Fruit fly (Drosophila melanogaster) whole organism, wandering third instar larva: ENCODE measurements around the gene Noc2.

ENCODE experiments used
- Abd-B ChIP-seq: fragments of >200 bp; optimal IDR thresholded peaks from 2 replicates; lab custom pipeline; 2017; ENCODE audit warnings: missing biosample characterization, missing genetic modification characterization
- CG32264 ChIP-seq: fragments of 200-800 bp; sonication (Bioruptor generic); optimal IDR thresholded peaks from 2 replicates; lab custom pipeline; 2016; ENCODE audit warnings: missing biosample characterization, missing genetic modification characterization
- CG9705 ChIP-seq: fragments of 200-800 bp; sonication (Bioruptor generic); optimal IDR thresholded peaks from 2 replicates; lab custom pipeline; 2018; ENCODE audit warnings: missing biosample characterization, mild to moderate bottlenecking, missing genetic modification characterization
- CrebA ChIP-seq: fragments of 200-800 bp; sonication (Bioruptor generic); optimal IDR thresholded peaks from 2 replicates; lab custom pipeline; 2016; ENCODE audit warnings: missing biosample characterization, mild to moderate bottlenecking, missing genetic modification characterization, borderline replicate concordance
- Dfd ChIP-seq: fragments of >200 bp; optimal IDR thresholded peaks from 2 replicates; lab custom pipeline; 2017; ENCODE audit warnings: missing biosample characterization, missing genetic modification characterization
- HLH106 ChIP-seq: fragments of 200-800 bp; optimal IDR thresholded peaks from 3 replicates; lab custom pipeline; 2019; ENCODE audit warnings: missing biosample characterization, mild to moderate bottlenecking, missing genetic modification characterization, moderate library complexity
- Hnf4 ChIP-seq: fragments of 200-800 bp; sonication (Bioruptor generic); optimal IDR thresholded peaks from 2 replicates; lab custom pipeline; 2016; ENCODE audit warnings: missing biosample characterization, mild to moderate bottlenecking, missing genetic modification characterization
- Hr78 ChIP-seq: fragments of >200 bp; optimal IDR thresholded peaks from 2 replicates; lab custom pipeline; 2017; ENCODE audit warnings: missing biosample characterization, missing genetic modification characterization
- Hr83 ChIP-seq: fragments of 200-300 bp; sonication (Bioruptor generic); optimal IDR thresholded peaks from 2 replicates; lab custom pipeline; 2016; ENCODE audit warnings: missing biosample characterization, mild to moderate bottlenecking, missing genetic modification characterization, moderate library complexity; ENCODE audit not compliant: poor library complexity, severe bottlenecking
- Jra ChIP-seq: sonication (Bioruptor generic); optimal IDR thresholded peaks from 2 replicates; lab custom pipeline; 2016; ENCODE audit warnings: missing biosample characterization, missing genetic modification characterization
- Myc ChIP-seq: fragments of >200 bp; optimal IDR thresholded peaks from 2 replicates; lab custom pipeline; 2017
- N ChIP-seq: fragments of >200 bp; optimal IDR thresholded peaks from 2 replicates; lab custom pipeline; 2018; ENCODE audit warnings: missing biosample characterization, missing external identifiers, missing genetic modification characterization
- OdsH ChIP-seq: fragments of 200-800 bp; sonication (Bioruptor generic); optimal IDR thresholded peaks from 2 replicates; lab custom pipeline; 2016; ENCODE audit warnings: missing biosample characterization, mild to moderate bottlenecking, missing genetic modification characterization
- Rel ChIP-seq, 2 experiments: fragments of 200-800 bp; sonication (Bioruptor generic) in 1 of 2; optimal IDR thresholded peaks; 2 replicates in 1 of 2; 3 replicates in 1 of 2; lab custom pipeline; 2016 to 2019; ENCODE audit warnings: mild to moderate bottlenecking in 2 of 2, missing biosample characterization in 2 of 2, missing genetic modification characterization in 2 of 2, moderate library complexity in 1 of 2
- Vsx2 ChIP-seq: fragments of 200-300, 225-300 bp; sonication (Bioruptor generic); optimal IDR thresholded peaks from 2 replicates; lab custom pipeline; 2018; ENCODE audit warnings: missing biosample characterization, missing genetic modification characterization; ENCODE audit not compliant: partially characterized antibody
- br ChIP-seq: fragments of 200-800 bp; sonication (Bioruptor generic); optimal IDR thresholded peaks from 2 replicates; lab custom pipeline; 2016; ENCODE audit warnings: missing biosample characterization, missing genetic modification characterization
- brk ChIP-seq: fragments of 200-800 bp; sonication (Bioruptor generic); optimal IDR thresholded peaks from 2 replicates; lab custom pipeline; 2016; ENCODE audit warnings: missing biosample characterization, mild to moderate bottlenecking, missing genetic modification characterization
- dl ChIP-seq, 2 experiments: fragments of 175-275, 200-275 bp in 1 of 2; fragments of 200-275 bp in 1 of 2; sonication (Bioruptor generic); optimal IDR thresholded peaks; lab custom pipeline; 2018; ENCODE audit warnings: mild to moderate bottlenecking in 2 of 2, missing biosample characterization in 2 of 2, missing genetic modification characterization in 2 of 2, moderate library complexity in 2 of 2; ENCODE audit not compliant: partially characterized antibody in 2 of 2, insufficient read depth in 1 of 2
- dmrt93B ChIP-seq: fragments of 200-800 bp; sonication (Bioruptor generic); optimal IDR thresholded peaks from 2 replicates; lab custom pipeline; 2018; ENCODE audit warnings: missing biosample characterization, mild to moderate bottlenecking, missing genetic modification characterization
- dsf ChIP-seq: sonication (Bioruptor generic); optimal IDR thresholded peaks from 2 replicates; lab custom pipeline; 2016; ENCODE audit warnings: missing biosample characterization, missing genetic modification characterization, borderline replicate concordance
- ey ChIP-seq: fragments of 200-800 bp; sonication (Bioruptor generic); optimal IDR thresholded peaks from 2 replicates; lab custom pipeline; 2016; ENCODE audit warnings: missing biosample characterization, missing genetic modification characterization
- fru ChIP-seq: fragments of 200-800 bp; sonication (Bioruptor generic); optimal IDR thresholded peaks from 3 replicates; lab custom pipeline; 2016; ENCODE audit warnings: missing biosample characterization, mild to moderate bottlenecking, missing genetic modification characterization
- h ChIP-seq: fragments of 200-800 bp; sonication (Bioruptor generic); optimal IDR thresholded peaks from 3 replicates; lab custom pipeline; 2016; ENCODE audit warnings: missing biosample characterization, mild to moderate bottlenecking, missing genetic modification characterization
- jim ChIP-seq: fragments of 175-275, 200-325 bp; sonication (Bioruptor generic); optimal IDR thresholded peaks from 2 replicates; lab custom pipeline; 2016; ENCODE audit warnings: missing biosample characterization, mild to moderate bottlenecking, missing genetic modification characterization
- psq ChIP-seq: fragments of 200-800 bp; sonication (Bioruptor generic); optimal IDR thresholded peaks from 3 replicates; lab custom pipeline; 2017; ENCODE audit warnings: missing biosample characterization, mild to moderate bottlenecking, missing genetic modification characterization, moderate library complexity
- rgr ChIP-seq: fragments of 200-800 bp; sonication (Bioruptor generic); optimal IDR thresholded peaks from 3 replicates; lab custom pipeline; 2016; ENCODE audit warnings: missing biosample characterization, mild to moderate bottlenecking, missing genetic modification characterization
- sage ChIP-seq: fragments of 200-800 bp; sonication (Bioruptor generic); optimal IDR thresholded peaks from 2 replicates; lab custom pipeline; 2016; ENCODE audit warnings: missing biosample characterization, mild to moderate bottlenecking, missing genetic modification characterization
- sv ChIP-seq: fragments of 200-800 bp; sonication (Bioruptor generic); optimal IDR thresholded peaks from 3 replicates; lab custom pipeline; 2016; ENCODE audit warnings: missing biosample characterization, missing genetic modification characterization
- tai ChIP-seq: sonication (Bioruptor generic); optimal IDR thresholded peaks from 2 replicates; lab custom pipeline; 2016; ENCODE audit warnings: missing biosample characterization, missing genetic modification characterization
- usp ChIP-seq: fragments of >200 bp; optimal IDR thresholded peaks from 2 replicates; lab custom pipeline; 2017; ENCODE audit warnings: missing biosample characterization, missing genetic modification characterization

Noc2 gene

dm6 chr2L:21169863-21170262 lies 6.4 kb downstream of the Noc2 start:
- no peak for TF ChIP-seq tai (GFP tag; lab: Kevin White, UChicago)
- TF ChIP-seq h (GFP tag; lab: Kevin White, UChicago) = no peak
- TF ChIP-seq N (GFP tag; lab: Kevin White, UChicago) = no peak
- TF ChIP-seq sv (GFP tag; lab: Kevin White, UChicago) = no peak
- TF ChIP-seq Myc (lab: Kevin White, UChicago) = no peak
- TF ChIP-seq dmrt93B (GFP tag; lab: Kevin White, UChicago) = no peak
- TF ChIP-seq Dfd (GFP tag; lab: Kevin White, UChicago) = no peak
- TF ChIP-seq usp (GFP tag; lab: Kevin White, UChicago) = no peak
- TF ChIP-seq dl (GFP tag; optimal IDR thresholded peaks at IDR 0.05; lab: Kevin White, UChicago; ENCODE audit: insufficient read depth in 1 of 2, partially characterized antibody in 2 of 2) = no peak
- TF ChIP-seq brk = no peak
- TF ChIP-seq OdsH = no peak
- no peak for TF ChIP-seq CrebA (GFP tag; lab: Kevin White, UChicago)
- no peak for TF ChIP-seq dsf (GFP tag; lab: Kevin White, UChicago)
- TF ChIP-seq CG9705 (GFP tag; lab: Kevin White, UChicago) = no peak
- TF ChIP-seq Jra (GFP tag; lab: Kevin White, UChicago) = no peak

dm6 chr2L:21172922-21173321 lies 9.5 kb downstream of the Noc2 start, which contains the start of gene CG31627:
Gene CG31627 (plus strand): TSS chr2L:21173222.
- TF ChIP-seq Dfd (GFP tag; lab: Kevin White, UChicago) (no peak), dmrt93B (GFP tag; lab: Kevin White, UChicago) (no peak), CG32264 (GFP tag; lab: Kevin White, UChicago) (no peak), Abd-B (GFP tag; lab: Kevin White, UChicago) (no peak), fru (GFP tag; lab: Kevin White, UChicago) (no peak), brk (no peak), h (GFP tag; lab: Kevin White, UChicago) (no peak), sage (GFP tag; lab: Kevin White, UChicago) (no peak), Hnf4 (GFP tag; lab: Kevin White, UChicago) (no peak), ey (GFP tag; lab: Kevin White, UChicago) (no peak)
- TF ChIP-seq, all 38 proteins: peak for 0

- no peak for TF ChIP-seq tai (GFP tag; lab: Kevin White, UChicago)
- TF ChIP-seq psq = peak; percentile 51
- TF ChIP-seq OdsH = no peak
- TF ChIP-seq h (GFP tag; lab: Kevin White, UChicago) = no peak
- TF ChIP-seq N (GFP tag; lab: Kevin White, UChicago) = no peak
- no peak for TF ChIP-seq brk
- TF ChIP-seq Vsx2 (GFP tag; lab: Kevin White, UChicago) = peak; percentile 65
- TF ChIP-seq rgr (GFP tag; lab: Kevin White, UChicago) = no peak
Observed at dm6 chr2L:21178436-21179216, 15.2 kb downstream of the Noc2 start.

DNA sequence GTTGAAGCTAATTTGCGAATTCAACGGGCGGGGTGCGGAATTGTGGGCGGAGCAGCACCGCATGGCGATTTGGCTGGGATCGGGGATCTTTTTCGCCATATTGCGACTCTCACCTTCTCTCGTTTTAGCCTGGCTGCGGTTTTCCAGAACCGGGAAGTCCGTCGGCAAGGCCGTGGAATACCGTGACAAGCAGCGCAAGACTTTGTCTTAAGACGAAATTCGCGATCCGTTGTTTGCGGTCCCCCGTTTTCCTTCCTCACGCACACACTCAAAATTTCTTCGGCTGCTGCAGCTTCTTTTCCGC lies 15.7 kb downstream of the Noc2 start:
- TF ChIP-seq Hr83 (GFP tag; lab: Kevin White, UChicago) (no peak), Rel (GFP tag; optimal IDR thresholded peaks at IDR 0.05; lab: Kevin White, UChicago) (no peak), Rel (tag; optimal IDR thresholded peaks at IDR 0.05; lab: Kevin White, UChicago) (peak; percentile 67)

dm6 chr2L:21179615-21180031 lies 16.2 kb downstream of the Noc2 start, which contains the start of the genes bur and Mcm10:
Gene bur (minus strand): TSS chr2L:21179683.
Gene Mcm10 (plus strand): TSS chr2L:21179933.
- TF ChIP-seq Vsx2 (GFP tag; lab: Kevin White, UChicago) (no peak), br (no peak), jim (no peak), sage (GFP tag; lab: Kevin White, UChicago) (peak; percentile 33), Hr78 (GFP tag; lab: Kevin White, UChicago) (no peak), HLH106 (tag; lab: Kevin White, UChicago) (peak; percentile 7)
